Fruit fly (Drosophila melanogaster) S2 (cell line): ENCODE measurements around the gene Acbp3.

Experiments used
- CG8478 ChIP-seq: fragments of >200 bp; optimal IDR thresholded peaks from 2 replicates; lab custom pipeline; 2018
- CTCF ChIP-seq, 2 experiments: fragments of >200 bp; optimal IDR thresholded peaks; 2 replicates each; lab custom pipeline; 2018

- TF ChIP-seq CG8478 (lab: Kevin White, UChicago) (no peak), CTCF (optimal IDR thresholded peaks at IDR 0.05; lab: Kevin White, UChicago) (no peak)
These were observed 3.3 kb downstream of the Acbp3 start, which contains the start of gene melt for dm6 chr3L:7133699-7134655.
